Worm (Caenorhabditis elegans): ENCODE data around the gene ZC262.4.

- no peak for TF ChIP-seq nhr-12 (tag; optimal IDR thresholded peaks at IDR 0.05)
- TF ChIP-seq alr-1 (tag; optimal IDR thresholded peaks at IDR 0.05) = no peak
- no peak for TF ChIP-seq mdl-1 (tag; optimal IDR thresholded peaks at IDR 0.05)
- no peak for TF ChIP-seq elt-3 (tag; optimal IDR thresholded peaks at IDR 0.05)
These were observed 23.9 kb upstream of the ZC262.4 start, which contains the start of the genes R05D3.8 and rfp-1 for ce11 chrIII:8358213-8358672.

All from whole organism, L2 larva.